Worm (Caenorhabditis elegans): ENCODE data around the gene Y37H2A.11.

DNA sequence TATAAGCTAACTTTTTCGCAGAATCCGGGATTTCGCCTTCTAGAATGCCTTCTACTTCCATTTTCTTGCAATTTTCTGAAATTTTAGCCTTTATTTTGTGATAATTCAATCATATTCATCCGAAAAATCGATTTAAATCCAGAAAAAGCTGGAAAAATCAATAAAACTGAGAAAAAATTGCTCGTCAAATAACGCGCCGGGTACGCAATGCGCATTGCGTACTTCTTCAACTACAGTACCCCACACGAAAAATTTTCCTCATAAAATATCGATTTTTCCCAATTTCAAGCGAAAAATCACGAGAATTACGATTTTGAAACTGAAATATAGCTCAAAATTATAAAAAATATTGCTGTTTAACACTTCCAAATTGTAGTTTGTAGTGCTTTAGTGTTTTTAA is 10.2 kb upstream of the Y37H2A.11 start, which contains the start of gene Y37H2A.12:
- no peak for TF ChIP-seq dao-5 (tag; optimal IDR thresholded peaks at IDR 0.05)
- no peak for TF ChIP-seq him-1 (tag; optimal IDR thresholded peaks at IDR 0.05)

Measured in whole organism, L4/young adult.